Fruit fly (Drosophila melanogaster) S2 (cell line): Measurements from ENCODE around the gene Glut4EF.

Experiments
- CG8478 ChIP-seq: fragments of >200 bp; optimal IDR thresholded peaks from 2 replicates; lab custom pipeline; 2018
- CTCF ChIP-seq, 2 experiments: fragments of >200 bp; optimal IDR thresholded peaks; 2 replicates each; lab custom pipeline; 2018

- TF ChIP-seq CG8478 (no peak), CTCF (optimal IDR thresholded peaks at IDR 0.05; lab: Kevin White, UChicago) (no peak)
Observed at dm6 chr3R:9877153-9878025, 2.9 kb downstream of the Glut4EF start.
